Worm (Caenorhabditis elegans) whole organism, L1 larva: ENCODE results near the gene srg-69.

Source experiments
- C04F5.9 ChIP-seq: sonication (generic microtip); optimal IDR thresholded peaks from 2 replicates; lab custom pipeline; 2016; ENCODE audit warnings: missing genetic modification characterization, missing compliant biosample characterization
- C16A3.4 ChIP-seq: fragments of 150-350 bp; optimal IDR thresholded peaks from 2 replicates; lab custom pipeline; 2014; ENCODE audit warnings: missing biosample characterization, missing genetic modification characterization
- C34B4.2 ChIP-seq: sonication (generic microtip); optimal IDR thresholded peaks from 2 replicates; lab custom pipeline; 2017; ENCODE audit warnings: mild to moderate bottlenecking, missing genetic modification characterization, missing compliant biosample characterization
- F16B12.6 ChIP-seq: fragments of 150-350 bp; optimal IDR thresholded peaks from 2 replicates; lab custom pipeline; 2014; ENCODE audit warnings: missing biosample characterization, missing genetic modification characterization
- Y116A8C.19 ChIP-seq: sonication (generic microtip); optimal IDR thresholded peaks from 2 replicates; lab custom pipeline; 2016; ENCODE audit warnings: missing compliant biosample characterization, missing genetic modification characterization, borderline replicate concordance
- aly-2 ChIP-seq: fragments of 150-350 bp; optimal IDR thresholded peaks from 2 replicates; lab custom pipeline; 2014; ENCODE audit warnings: missing biosample characterization, missing genetic modification characterization
- ceh-8 ChIP-seq: fragments of 200-800 bp; sonication (Bioruptor generic); optimal IDR thresholded peaks from 2 replicates; lab custom pipeline; 2018; ENCODE audit warnings: mild to moderate bottlenecking, missing genetic modification characterization, moderate library complexity, missing compliant biosample characterization
- dsc-1 ChIP-seq: sonication (generic microtip); optimal IDR thresholded peaks from 2 replicates; lab custom pipeline; 2016; ENCODE audit warnings: mild to moderate bottlenecking, missing genetic modification characterization, missing compliant biosample characterization
- efl-1 ChIP-seq, 4 experiments: fragments of 150-350 bp; optimal IDR thresholded peaks in 3 of 4; peaks in 1 of 4; 1 replicate in 1 of 4; 2 replicates in 3 of 4; lab custom pipeline; 2014; ENCODE audit warnings: missing biosample characterization in 2 of 4, missing genetic modification characterization in 2 of 4, missing genetic modification reagents in 2 of 4
- egl-13 ChIP-seq: sonication (generic microtip); optimal IDR thresholded peaks from 2 replicates; lab custom pipeline; 2016; ENCODE audit warnings: missing genotype, missing genetic modification reagents, missing genetic modification characterization, missing compliant biosample characterization
- elt-2 ChIP-seq: sonication (generic microtip); optimal IDR thresholded peaks from 2 replicates; lab custom pipeline; 2016; ENCODE audit warnings: missing genetic modification characterization, mild to moderate bottlenecking, inconsistent platforms, missing compliant biosample characterization, missing genetic modification reagents
- ets-5 ChIP-seq: fragments of 200-800 bp; sonication (Bioruptor generic); IDR thresholded peaks from 2 replicates; pipeline ENCODE4 v1.3.6; 2022; ENCODE audit warnings: missing genetic modification characterization, missing compliant biosample characterization
- fkh-8 ChIP-seq: sonication (generic microtip); optimal IDR thresholded peaks from 2 replicates; lab custom pipeline; 2016; ENCODE audit warnings: mild to moderate bottlenecking, missing genetic modification characterization, missing compliant biosample characterization
- hlh-17 ChIP-seq: fragments of 200-800 bp; sonication (Bioruptor generic); optimal IDR thresholded peaks from 2 replicates; lab custom pipeline; 2018; ENCODE audit warnings: missing genetic modification characterization, mild to moderate bottlenecking, missing compliant biosample characterization, moderate library complexity, borderline replicate concordance
- hlh-4 ChIP-seq: sonication (generic microtip); optimal IDR thresholded peaks from 2 replicates; lab custom pipeline; 2016; ENCODE audit warnings: mild to moderate bottlenecking, missing genetic modification characterization, missing compliant biosample characterization
- irx-1 ChIP-seq: sonication (generic microtip); optimal IDR thresholded peaks from 2 replicates; lab custom pipeline; 2016; ENCODE audit warnings: missing genetic modification characterization, missing compliant biosample characterization
- isw-1 ChIP-seq: fragments of 200-800 bp; sonication (Bioruptor generic); IDR thresholded peaks from 2 replicates; pipeline ENCODE4 v1.3.6; 2022; ENCODE audit warnings: missing genetic modification characterization, missing compliant biosample characterization
- lin-14 ChIP-seq: fragments of 200-800 bp; sonication (Bioruptor generic); optimal IDR thresholded peaks from 2 replicates; lab custom pipeline; 2018; ENCODE audit warnings: mild to moderate bottlenecking, missing genetic modification characterization, moderate library complexity, missing compliant biosample characterization
- lir-3 ChIP-seq: sonication (generic microtip); optimal IDR thresholded peaks from 2 replicates; lab custom pipeline; 2016; ENCODE audit warnings: mild to moderate bottlenecking, missing genetic modification characterization, moderate library complexity, missing compliant biosample characterization; ENCODE audit not compliant: poor library complexity
- mab-9 ChIP-seq: fragments of 200-800 bp; sonication (Bioruptor generic); IDR thresholded peaks from 2 replicates; pipeline ENCODE4 v1.3.6; 2022; ENCODE audit warnings: missing genetic modification reagents, missing genetic modification characterization, missing compliant biosample characterization
- mdl-1 ChIP-seq, 2 experiments: fragments of 150-350 bp; optimal IDR thresholded peaks; 2 replicates each; lab custom pipeline; 2014 to 2017; ENCODE audit warnings: missing biosample characterization in 2 of 2, missing genetic modification characterization in 2 of 2, inconsistent platforms in 1 of 2
- mef-2 ChIP-seq: fragments of 150-350 bp; optimal IDR thresholded peaks from 2 replicates; lab custom pipeline; 2014; ENCODE audit warnings: missing biosample characterization, missing genetic modification characterization
- mep-1 ChIP-seq: fragments of 150-350 bp; optimal IDR thresholded peaks from 2 replicates; lab custom pipeline; 2014; ENCODE audit warnings: missing biosample characterization, missing genetic modification characterization
- nhr-11 ChIP-seq: fragments of 150-350 bp; optimal IDR thresholded peaks from 2 replicates; lab custom pipeline; 2014; ENCODE audit warnings: missing biosample characterization, missing genetic modification characterization
- nhr-12 ChIP-seq: sonication (generic microtip); optimal IDR thresholded peaks from 2 replicates; lab custom pipeline; 2017; ENCODE audit warnings: missing biosample characterization, missing genetic modification characterization
- nhr-20 ChIP-seq: sonication (generic microtip); optimal IDR thresholded peaks from 2 replicates; lab custom pipeline; 2016; ENCODE audit warnings: mild to moderate bottlenecking, missing genetic modification characterization, missing compliant biosample characterization
- nhr-28 ChIP-seq: fragments of 150-350 bp; optimal IDR thresholded peaks from 2 replicates; lab custom pipeline; 2014; ENCODE audit warnings: missing biosample characterization, missing genetic modification characterization
- nhr-71 ChIP-seq: sonication (generic microtip); optimal IDR thresholded peaks from 2 replicates; lab custom pipeline; 2016; ENCODE audit warnings: mild to moderate bottlenecking, missing genetic modification characterization, moderate library complexity, missing compliant biosample characterization
- nhr-85 ChIP-seq: sonication (generic microtip); peaks from one replicate; lab custom pipeline; 2016; ENCODE audit warnings: missing genetic modification characterization, inconsistent platforms, missing compliant biosample characterization
- pax-3 ChIP-seq: fragments of 200-800 bp; sonication (Bioruptor generic); optimal IDR thresholded peaks from 2 replicates; lab custom pipeline; 2018; ENCODE audit warnings: mild to moderate bottlenecking, missing genetic modification characterization, moderate library complexity, missing compliant biosample characterization
- sup-37 ChIP-seq: fragments of 200-800 bp; sonication (Bioruptor generic); optimal IDR thresholded peaks from 2 replicates; lab custom pipeline; 2018; ENCODE audit warnings: mild to moderate bottlenecking, missing genetic modification characterization, missing compliant biosample characterization
- tlp-1 ChIP-seq: fragments of 150-350 bp; optimal IDR thresholded peaks from 2 replicates; lab custom pipeline; 2014; ENCODE audit warnings: missing biosample characterization, missing genetic modification characterization
- unc-98 ChIP-seq: fragments of 200-800 bp; sonication (Bioruptor generic); IDR thresholded peaks from 2 replicates; pipeline ENCODE4 v1.3.6; 2022; ENCODE audit warnings: missing genetic modification characterization, missing compliant biosample characterization
- zag-1 ChIP-seq: fragments of 150-350 bp; optimal IDR thresholded peaks from 2 replicates; lab custom pipeline; 2014; ENCODE audit warnings: missing biosample characterization, missing genetic modification characterization

srg-69 gene

ce11 chrII:5355384-5355783, at the start of gene srg-69:
TSS of gene srg-69 (plus strand) at chrII:5355684.
- TF ChIP-seq mdl-1 (tag; optimal IDR thresholded peaks at IDR 0.05; lab: Kevin White, UChicago) (no peak), lir-3 (tag; lab: Kevin White, UChicago) (no peak), sup-37 (GFP tag; lab: Kevin White, UChicago) (no peak), nhr-28 (tag; lab: Kevin White, UChicago) (no peak), C34B4.2 (tag; lab: Kevin White, UChicago) (no peak), nhr-85 (tag; lab: Kevin White, UChicago) (no peak), F16B12.6 (tag; lab: Kevin White, UChicago) (no peak), C16A3.4 (tag; lab: Kevin White, UChicago) (no peak), nhr-20 (tag; lab: Kevin White, UChicago) (no peak), isw-1 (no peak), ceh-8 (GFP tag; lab: Kevin White, UChicago) (no peak), mab-9 (GFP tag; lab: Robert Waterston, UW) (no peak)

ce11 chrII:5306197-5306596, 49.3 kb upstream of the srg-69 start:
- TF ChIP-seq pax-3 (tag; lab: Kevin White, UChicago): peak; percentile 13
- TF ChIP-seq lir-3 (tag; lab: Kevin White, UChicago): no peak
- no peak for TF ChIP-seq hlh-4
- no peak for TF ChIP-seq nhr-12
- TF ChIP-seq ets-5 (GFP tag; lab: Robert Waterston, UW): no peak
- no peak for TF ChIP-seq hlh-17 (GFP tag; lab: Kevin White, UChicago)
- no peak for TF ChIP-seq F16B12.6 (tag; lab: Kevin White, UChicago)
- TF ChIP-seq tlp-1: no peak
- TF ChIP-seq unc-98 (GFP tag; lab: Robert Waterston, UW): no peak

- no peak for TF ChIP-seq nhr-11 (tag; lab: Kevin White, UChicago)
- no peak for TF ChIP-seq mep-1 (tag; lab: Kevin White, UChicago)
- peak; percentile 82 for TF ChIP-seq elt-2 (tag; lab: Kevin White, UChicago)
Observed at ce11 chrII:5307203-5307602, 48.3 kb upstream of the srg-69 start.

ce11 chrII:5308961-5309360, 46.5 kb upstream of the srg-69 start:
- TF ChIP-seq Y116A8C.19 (tag; lab: Kevin White, UChicago) (no peak), zag-1 (tag; lab: Kevin White, UChicago) (no peak), irx-1 (tag; lab: Kevin White, UChicago) (no peak), lin-14 (GFP tag; lab: Kevin White, UChicago) (peak; percentile 60), nhr-71 (peak; percentile 17), mef-2 (tag; lab: Kevin White, UChicago) (no peak), efl-1 (optimal IDR thresholded peaks at IDR 0.05; lab: Kevin White, UChicago) (no peak), efl-1 (GFP tag; optimal IDR thresholded peaks at IDR 0.05 in 1 of 2; lab: Kevin White, UChicago) (peak in 1 of 2 experiments; percentile 8)

ce11 chrII:5309720-5310119, 45.8 kb upstream of the srg-69 start:
- TF ChIP-seq aly-2 (no peak), fkh-8 (tag; lab: Kevin White, UChicago) (no peak), lir-3 (tag; lab: Kevin White, UChicago) (no peak)

ce11 chrII:5310795-5311194, 44.7 kb upstream of the srg-69 start:
- no peak for TF ChIP-seq nhr-11 (tag; lab: Kevin White, UChicago)
- peak; percentile 3 for TF ChIP-seq egl-13 (tag; lab: Kevin White, UChicago)
- TF ChIP-seq dsc-1 (tag; lab: Kevin White, UChicago): peak; percentile 71
- no peak for TF ChIP-seq isw-1
- TF ChIP-seq elt-2 (tag; lab: Kevin White, UChicago): no peak
- no peak for TF ChIP-seq C04F5.9 (tag; lab: Kevin White, UChicago)
